Worm (Caenorhabditis elegans): ENCODE results near the gene cox-10.

The cox-10 gene

DNA sequence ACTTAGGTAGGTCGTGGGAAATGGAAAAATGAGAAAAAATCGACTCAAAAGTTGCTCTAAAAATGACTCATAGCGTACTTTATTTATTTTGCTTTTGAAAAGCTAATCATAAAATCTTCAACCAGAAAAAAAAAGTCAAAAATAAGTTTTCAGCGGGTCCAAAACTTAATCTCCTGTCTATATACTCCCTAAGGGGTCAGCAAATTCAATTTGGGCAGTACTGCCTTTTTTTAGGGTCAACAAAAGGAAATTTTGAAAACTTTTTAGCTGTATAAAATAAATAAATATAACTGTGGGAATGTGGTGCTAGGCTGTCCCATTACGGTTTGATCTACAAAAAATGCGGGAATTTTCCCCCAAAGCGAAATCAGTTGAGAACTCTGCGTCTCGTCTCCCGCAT, 10.4 kb upstream of the cox-10 start:
- TF ChIP-seq mec-3 (tag; optimal IDR thresholded peaks at IDR 0.05; ENCODE audit: borderline replicate concordance): no peak
- TF ChIP-seq fax-1 (tag; optimal IDR thresholded peaks at IDR 0.05): no peak
- no peak for TF ChIP-seq pax-1 (tag; optimal IDR thresholded peaks at IDR 0.05)
- TF ChIP-seq ceh-9 (tag; optimal IDR thresholded peaks at IDR 0.05): no peak
- no peak for TF ChIP-seq ceh-45 (GFP tag; IDR thresholded peaks at IDR 0.05)
- no peak for TF ChIP-seq ceh-18 (tag; optimal IDR thresholded peaks at IDR 0.05)
- no peak for TF ChIP-seq Y22D7AL.16 (tag; optimal IDR thresholded peaks at IDR 0.05)
- no peak for TF ChIP-seq tbx-7 (tag; optimal IDR thresholded peaks at IDR 0.05)
- no peak for TF ChIP-seq ceh-48 (tag; optimal IDR thresholded peaks at IDR 0.05)
- TF ChIP-seq pqm-1 (tag; optimal IDR thresholded peaks at IDR 0.05): no peak
- no peak for TF ChIP-seq ztf-16 (tag; optimal IDR thresholded peaks at IDR 0.05)
- TF ChIP-seq elt-2 (tag; optimal IDR thresholded peaks at IDR 0.05): no peak
- TF ChIP-seq ets-4 (tag; optimal IDR thresholded peaks at IDR 0.05): no peak
- TF ChIP-seq nhr-232 (tag; optimal IDR thresholded peaks at IDR 0.05): no peak
- TF ChIP-seq unc-3 (GFP tag; conservative IDR thresholded peaks at IDR 0.05): no peak
- no peak for TF ChIP-seq unc-3 (tag; optimal IDR thresholded peaks at IDR 0.05)
- TF ChIP-seq che-1 (tag; optimal IDR thresholded peaks at IDR 0.05): no peak
- no peak for TF ChIP-seq odd-2 (tag; optimal IDR thresholded peaks at IDR 0.05)
- no peak for TF ChIP-seq sox-2 (GFP tag; IDR thresholded peaks at IDR 0.05)

DNA sequence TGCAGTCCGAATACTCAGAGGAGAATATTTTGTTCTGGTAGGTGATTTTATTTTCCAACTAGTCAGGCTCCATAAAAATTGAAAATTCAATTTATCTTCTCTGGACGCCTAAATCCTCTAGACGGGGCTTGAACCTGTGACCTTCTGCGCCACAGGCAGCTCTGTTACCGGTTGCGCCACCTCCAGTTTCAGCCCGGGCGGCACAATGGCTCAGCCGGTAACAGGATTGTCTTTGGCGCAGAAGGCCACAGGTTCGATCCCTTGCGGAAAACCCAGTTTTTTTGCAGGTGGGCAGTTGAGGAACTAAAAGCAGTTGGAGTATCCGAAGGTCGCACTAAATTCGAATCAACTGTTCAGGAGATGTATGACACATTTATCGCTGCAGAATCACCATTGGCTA, 9.9 kb upstream of the cox-10 start:
- TF ChIP-seq unc-3 (GFP tag; conservative IDR thresholded peaks at IDR 0.05) (no peak), unc-3 (tag; optimal IDR thresholded peaks at IDR 0.05) (no peak), lim-6 (tag; optimal IDR thresholded peaks at IDR 0.05) (no peak), C08G9.2 (tag; optimal IDR thresholded peaks at IDR 0.05) (no peak), tbx-7 (tag; optimal IDR thresholded peaks at IDR 0.05) (no peak), ceh-19 (GFP tag; optimal IDR thresholded peaks at IDR 0.05) (no peak), fax-1 (tag; optimal IDR thresholded peaks at IDR 0.05) (no peak), pag-3 (tag; optimal IDR thresholded peaks at IDR 0.05; ENCODE audit: borderline replicate concordance) (no peak), dmd-4 (tag; optimal IDR thresholded peaks at IDR 0.05; ENCODE audit: borderline replicate concordance) (no peak)

DNA sequence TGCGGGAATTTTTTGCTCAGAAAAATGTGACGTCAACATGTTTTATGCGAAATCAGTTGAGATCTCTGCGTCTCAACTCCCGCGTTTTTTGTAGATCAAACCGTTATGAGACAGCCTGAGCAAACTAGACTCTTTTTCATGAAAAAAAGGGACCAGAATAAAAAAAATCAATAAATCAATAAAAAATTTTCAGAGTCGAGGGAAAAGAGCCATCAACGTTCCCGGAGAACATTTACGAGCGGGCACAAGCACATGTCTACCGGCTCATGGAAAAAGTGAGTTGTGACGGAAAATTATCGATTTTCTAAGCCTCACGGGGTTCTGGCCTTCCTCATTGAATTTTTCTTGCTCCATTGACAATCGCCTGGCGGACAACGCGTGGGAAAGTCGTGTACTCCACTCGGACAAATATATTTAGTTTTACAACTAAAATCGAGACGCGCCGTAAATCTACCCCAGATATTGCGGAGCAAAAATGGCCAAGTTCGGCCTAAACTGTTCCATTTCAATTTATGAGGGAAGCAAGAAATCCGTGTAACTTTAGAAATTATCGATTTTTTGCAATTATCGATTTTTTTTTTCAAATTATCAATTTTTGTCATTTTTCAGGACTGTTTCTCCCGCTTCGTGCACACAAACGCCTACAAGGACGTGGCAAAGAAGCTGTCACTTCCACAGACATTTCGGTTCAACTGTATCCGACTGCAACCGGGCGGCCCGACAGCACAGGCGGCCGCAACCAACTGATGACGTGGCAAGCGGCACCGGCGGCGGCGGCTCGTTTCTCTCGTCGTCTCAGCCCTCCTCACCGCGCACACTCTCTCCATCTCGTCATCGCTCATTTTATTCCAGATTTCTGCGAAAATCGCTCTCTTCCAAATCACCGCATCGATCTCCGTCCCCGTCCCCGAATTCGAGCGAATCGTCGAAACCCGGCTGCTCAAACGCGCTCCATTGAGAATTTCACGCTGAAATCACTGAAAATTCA, 8.6 kb upstream of the cox-10 start:
- TF ChIP-seq ets-4 (tag; optimal IDR thresholded peaks at IDR 0.05): no peak
- no peak for TF ChIP-seq fkh-6 (tag; optimal IDR thresholded peaks at IDR 0.05)
- no peak for TF ChIP-seq C38D4.7 (GFP tag; optimal IDR thresholded peaks at IDR 0.05)
- no peak for TF ChIP-seq ceh-2 (tag; optimal IDR thresholded peaks at IDR 0.05)
- no peak for TF ChIP-seq tbx-7 (tag; optimal IDR thresholded peaks at IDR 0.05)
- TF ChIP-seq ama-1 (optimal IDR thresholded peaks at IDR 0.05): no peak
- TF ChIP-seq fkh-10 (GFP tag; optimal IDR thresholded peaks at IDR 0.05): no peak
- TF ChIP-seq nfya-1 (tag; optimal IDR thresholded peaks at IDR 0.05): no peak
- TF ChIP-seq K02D7.2 (tag; optimal IDR thresholded peaks at IDR 0.05): no peak
- TF ChIP-seq ceh-34 (tag; optimal IDR thresholded peaks at IDR 0.05): no peak
- no peak for TF ChIP-seq tbx-2 (tag; optimal IDR thresholded peaks at IDR 0.05)

DNA sequence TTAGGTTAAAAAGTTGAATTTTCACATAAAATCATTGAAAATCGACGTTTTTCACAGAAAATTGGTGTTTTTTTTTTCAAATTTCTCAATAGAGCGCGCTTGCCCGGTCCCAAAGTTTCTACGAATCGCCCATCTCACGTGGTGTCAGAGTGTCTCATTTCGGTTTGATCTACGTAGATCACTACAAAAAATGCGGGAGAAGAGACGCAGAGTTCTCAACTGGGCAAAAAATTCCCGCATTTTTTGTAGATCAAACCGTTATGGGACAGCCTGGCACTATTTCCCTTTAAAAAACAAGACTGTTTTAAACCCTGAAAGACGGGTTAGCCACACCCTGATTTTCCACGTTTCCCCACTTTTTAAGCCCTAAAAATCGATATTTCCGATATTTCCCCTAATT, 7.9 kb upstream of the cox-10 start:
- no peak for TF ChIP-seq hlh-8 (tag; optimal IDR thresholded peaks at IDR 0.05)
- no peak for TF ChIP-seq nhr-11 (tag; optimal IDR thresholded peaks at IDR 0.05)
- no peak for TF ChIP-seq eyg-1 (tag; optimal IDR thresholded peaks at IDR 0.05)
- no peak for TF ChIP-seq dve-1 (tag; optimal IDR thresholded peaks at IDR 0.05)
- no peak for TF ChIP-seq dmd-4 (tag; optimal IDR thresholded peaks at IDR 0.05; ENCODE audit: borderline replicate concordance)
- no peak for TF ChIP-seq T23F11.4 (GFP tag; optimal IDR thresholded peaks at IDR 0.05)
- no peak for TF ChIP-seq che-1 (tag; optimal IDR thresholded peaks at IDR 0.05)
- TF ChIP-seq ceh-9 (tag; optimal IDR thresholded peaks at IDR 0.05): no peak
- TF ChIP-seq ceh-2 (tag; optimal IDR thresholded peaks at IDR 0.05): no peak
- TF ChIP-seq C38D4.7 (GFP tag; optimal IDR thresholded peaks at IDR 0.05): no peak
- TF ChIP-seq ceh-14 (tag; optimal IDR thresholded peaks at IDR 0.05): no peak
- TF ChIP-seq mec-3 (tag; optimal IDR thresholded peaks at IDR 0.05; ENCODE audit: borderline replicate concordance): no peak
- no peak for TF ChIP-seq ceh-22 (tag; optimal IDR thresholded peaks at IDR 0.05)
- no peak for TF ChIP-seq pag-3 (tag; optimal IDR thresholded peaks at IDR 0.05; ENCODE audit: borderline replicate concordance)
- TF ChIP-seq hlh-30 (tag; optimal IDR thresholded peaks at IDR 0.05; ENCODE audit: insufficient read depth): no peak
- TF ChIP-seq nfya-1 (tag; optimal IDR thresholded peaks at IDR 0.05): no peak
- no peak for TF ChIP-seq ceh-24 (tag; optimal IDR thresholded peaks at IDR 0.05)
- TF ChIP-seq F13H6.1 (tag; optimal IDR thresholded peaks at IDR 0.05): no peak
- no peak for TF ChIP-seq ref-2 (tag; optimal IDR thresholded peaks at IDR 0.05)
- no peak for TF ChIP-seq pax-1 (tag; optimal IDR thresholded peaks at IDR 0.05)
